Fruit fly (Drosophila melanogaster) whole organism, prepupa: ENCODE data around the gene CG2260.

Experiments used
- Blimp-1 ChIP-seq: fragments of 200-800 bp; sonication (Bioruptor generic); optimal IDR thresholded peaks from 3 replicates; lab custom pipeline; 2017; ENCODE audit warnings: missing biosample characterization, missing genetic modification characterization, mild to moderate bottlenecking, moderate library complexity, missing genetic modification reagents
- CG10631 ChIP-seq: fragments of 200-800 bp; sonication (Bioruptor generic); optimal IDR thresholded peaks from 2 replicates; lab custom pipeline; 2016; ENCODE audit warnings: missing biosample characterization, missing genetic modification characterization
- CG10669 ChIP-seq: fragments of 200-800 bp; sonication (Bioruptor generic); optimal IDR thresholded peaks from 3 replicates; lab custom pipeline; 2018; ENCODE audit warnings: missing biosample characterization, mild to moderate bottlenecking, missing genetic modification characterization, moderate library complexity
- CG11902 ChIP-seq: fragments of 200-800 bp; sonication (Bioruptor generic); optimal IDR thresholded peaks from 3 replicates; lab custom pipeline; 2016; ENCODE audit warnings: missing biosample characterization, missing genetic modification characterization
- CG15336 ChIP-seq: fragments of 200-800 bp; sonication (Bioruptor generic); IDR thresholded peaks from 2 replicates; pipeline ENCODE4 v1.3.6; 2022; ENCODE audit warnings: missing biosample characterization, missing genetic modification characterization
- CG1621 ChIP-seq: fragments of 200-800 bp; sonication (Bioruptor generic); optimal IDR thresholded peaks from 3 replicates; lab custom pipeline; 2018; ENCODE audit warnings: missing biosample characterization, mild to moderate bottlenecking, missing genetic modification characterization
- CG16779 ChIP-seq: fragments of 200-800 bp; sonication (Bioruptor generic); optimal IDR thresholded peaks from 3 replicates; lab custom pipeline; 2017; ENCODE audit warnings: missing biosample characterization, mild to moderate bottlenecking, missing genetic modification characterization
- CG31627 ChIP-seq: fragments of 200-800 bp; sonication (Bioruptor generic); optimal IDR thresholded peaks from 3 replicates; lab custom pipeline; 2016; ENCODE audit warnings: missing biosample characterization, missing genetic modification characterization
- CG32006 ChIP-seq: fragments of 200-800 bp; sonication (Bioruptor generic); optimal IDR thresholded peaks from 3 replicates; lab custom pipeline; 2017; ENCODE audit warnings: missing biosample characterization, mild to moderate bottlenecking, missing genetic modification characterization
- CG4318 ChIP-seq: fragments of 200-800 bp; sonication (Bioruptor generic); optimal IDR thresholded peaks from 3 replicates; lab custom pipeline; 2017; ENCODE audit warnings: missing biosample characterization, mild to moderate bottlenecking, missing genetic modification characterization
- CG6163 ChIP-seq: fragments of 200-800 bp; sonication (Bioruptor generic); IDR thresholded peaks from 3 replicates; pipeline ENCODE4 v1.3.6; 2022; ENCODE audit warnings: missing biosample characterization, missing genetic modification characterization
- CG6808 ChIP-seq: fragments of 200-800 bp; sonication (Bioruptor generic); optimal IDR thresholded peaks from 3 replicates; lab custom pipeline; 2017; ENCODE audit warnings: missing biosample characterization, missing genetic modification characterization, mild to moderate bottlenecking, moderate library complexity, missing genetic modification reagents
- CG6854 ChIP-seq: fragments of 200-800 bp; sonication (Bioruptor generic); optimal IDR thresholded peaks from 2 replicates; lab custom pipeline; 2017; ENCODE audit warnings: missing biosample characterization, mild to moderate bottlenecking, missing genetic modification characterization
- CG8119 ChIP-seq: fragments of 200-800 bp; sonication (Bioruptor generic); IDR thresholded peaks from 3 replicates; pipeline ENCODE4 v1.3.6; 2022; ENCODE audit warnings: missing biosample characterization, missing genetic modification characterization
- CG8632 ChIP-seq: fragments of 200-800 bp; sonication (Bioruptor generic); optimal IDR thresholded peaks from 3 replicates; lab custom pipeline; 2016; ENCODE audit warnings: missing biosample characterization, missing genetic modification characterization
- Eip75B ChIP-seq: fragments of 200-800 bp; sonication (Bioruptor generic); optimal IDR thresholded peaks from 3 replicates; lab custom pipeline; 2016; ENCODE audit warnings: missing biosample characterization, missing genetic modification characterization
- Ets21C ChIP-seq: fragments of 200-800 bp; sonication (Bioruptor generic); optimal IDR thresholded peaks from 3 replicates; lab custom pipeline; 2016; ENCODE audit warnings: missing biosample characterization, missing genetic modification characterization
- Gug ChIP-seq: fragments of 200-800 bp; sonication (Bioruptor generic); IDR thresholded peaks from 2 replicates; pipeline ENCODE4 v1.3.6; 2022; ENCODE audit warnings: missing biosample characterization, missing genetic modification characterization
- Hr39 ChIP-seq: fragments of 200-800 bp; sonication (Bioruptor generic); optimal IDR thresholded peaks from 2 replicates; lab custom pipeline; 2016; ENCODE audit warnings: missing biosample characterization, missing genetic modification characterization
- Hr4 ChIP-seq: fragments of 200-800 bp; sonication (Bioruptor generic); optimal IDR thresholded peaks from 3 replicates; lab custom pipeline; 2016; ENCODE audit warnings: missing biosample characterization, missing genetic modification characterization
- Lpt ChIP-seq: fragments of 200-800 bp; sonication (Bioruptor generic); optimal IDR thresholded peaks from 3 replicates; lab custom pipeline; 2016; ENCODE audit warnings: missing biosample characterization, missing genetic modification characterization
- Met ChIP-seq: fragments of 200-800 bp; sonication (Bioruptor generic); optimal IDR thresholded peaks from 3 replicates; lab custom pipeline; 2016; ENCODE audit warnings: missing biosample characterization, missing genetic modification characterization
- OdsH ChIP-seq: fragments of 200-800 bp; sonication (Bioruptor generic); optimal IDR thresholded peaks from 3 replicates; lab custom pipeline; 2016; ENCODE audit warnings: missing biosample characterization, missing genetic modification characterization
- Smox ChIP-seq: fragments of 200-800 bp; sonication (Bioruptor generic); optimal IDR thresholded peaks from 3 replicates; lab custom pipeline; 2016; ENCODE audit warnings: missing biosample characterization, missing genetic modification characterization
- Sox14 ChIP-seq: fragments of 200-800 bp; sonication (Bioruptor generic); optimal IDR thresholded peaks from 3 replicates; lab custom pipeline; 2016; ENCODE audit warnings: missing biosample characterization, missing genetic modification characterization
- Sox15 ChIP-seq: fragments of 200-800 bp; sonication (Bioruptor generic); optimal IDR thresholded peaks from 3 replicates; lab custom pipeline; 2016; ENCODE audit warnings: missing biosample characterization, missing genetic modification characterization
- achi ChIP-seq: fragments of 200-800 bp; sonication (Bioruptor generic); optimal IDR thresholded peaks from 3 replicates; lab custom pipeline; 2016; ENCODE audit warnings: missing biosample characterization, missing genetic modification characterization
- acj6 ChIP-seq: fragments of 200-800 bp; sonication (Bioruptor generic); optimal IDR thresholded peaks from 3 replicates; lab custom pipeline; 2016; ENCODE audit warnings: missing biosample characterization, missing genetic modification characterization
- cyc ChIP-seq: fragments of 200-800 bp; sonication (Bioruptor generic); optimal IDR thresholded peaks from 3 replicates; lab custom pipeline; 2016; ENCODE audit warnings: missing biosample characterization, missing genetic modification characterization
- dac ChIP-seq: fragments of 200-800 bp; sonication (Bioruptor generic); optimal IDR thresholded peaks from 2 replicates; lab custom pipeline; 2017; ENCODE audit warnings: missing biosample characterization, mild to moderate bottlenecking, missing genetic modification characterization
- dsx ChIP-seq: fragments of 200-800 bp; optimal IDR thresholded peaks from 3 replicates; lab custom pipeline; 2019; ENCODE audit warnings: missing biosample characterization, mild to moderate bottlenecking, missing genetic modification characterization, moderate library complexity; ENCODE audit not compliant: poor library complexity, severe bottlenecking
- eg ChIP-seq: fragments of 200-800 bp; sonication (Bioruptor generic); IDR thresholded peaks from 3 replicates; pipeline ENCODE4 v1.3.6; 2022; ENCODE audit warnings: missing biosample characterization, missing genetic modification characterization
- fd59A ChIP-seq: fragments of 200-800 bp; sonication (Bioruptor generic); optimal IDR thresholded peaks from 2 replicates; lab custom pipeline; 2017; ENCODE audit warnings: missing biosample characterization, mild to moderate bottlenecking, missing genetic modification characterization, missing genetic modification reagents
- fd85E ChIP-seq: fragments of 200-800 bp; sonication (Bioruptor generic); optimal IDR thresholded peaks from 3 replicates; lab custom pipeline; 2016; ENCODE audit warnings: missing biosample characterization, missing genetic modification characterization
- lz ChIP-seq: fragments of 200-800 bp; sonication (Bioruptor generic); optimal IDR thresholded peaks from 3 replicates; lab custom pipeline; 2016; ENCODE audit warnings: missing biosample characterization, missing genetic modification characterization
- net ChIP-seq: fragments of 200-800 bp; sonication (Bioruptor generic); optimal IDR thresholded peaks from 3 replicates; lab custom pipeline; 2016; ENCODE audit warnings: missing biosample characterization, missing genetic modification characterization
- salr ChIP-seq, 2 experiments: fragments of 200-800 bp; sonication (Bioruptor generic); optimal IDR thresholded peaks; 3 replicates each; lab custom pipeline; 2016 to 2018; ENCODE audit warnings: missing biosample characterization in 2 of 2, missing genetic modification characterization in 2 of 2, mild to moderate bottlenecking in 1 of 2
- svp ChIP-seq: fragments of 200-800 bp; sonication (Bioruptor generic); peaks from one replicate; lab custom pipeline; 2016; ENCODE audit warnings: missing biosample characterization, missing genetic modification characterization
- topi ChIP-seq: fragments of 200-800 bp; sonication (Bioruptor generic); optimal IDR thresholded peaks from 3 replicates; lab custom pipeline; 2016; ENCODE audit warnings: missing biosample characterization, missing genetic modification characterization
- vri ChIP-seq: fragments of 200-800 bp; sonication (Bioruptor generic); optimal IDR thresholded peaks from 3 replicates; lab custom pipeline; 2016; ENCODE audit warnings: missing biosample characterization, mild to moderate bottlenecking, missing genetic modification characterization

The CG2260 gene

dm6 chrX:8141353-8142066 is 20.6 kb upstream of the CG2260 start (continued):
- TF ChIP-seq Sox15 (GFP tag; lab: Kevin White, UChicago) = no peak
- TF ChIP-seq OdsH = no peak
- peak; percentile 38 for TF ChIP-seq CG6854 (GFP tag; lab: Kevin White, UChicago)
- no peak for TF ChIP-seq Ets21C
- TF ChIP-seq acj6 (GFP tag; lab: Kevin White, UChicago) = no peak
- no peak for TF ChIP-seq Lpt
- TF ChIP-seq CG11902 (GFP tag; lab: Kevin White, UChicago) = no peak
- TF ChIP-seq CG4318 (GFP tag; lab: Kevin White, UChicago) = no peak
- peak in 1 of 2 experiments; percentile 9 for TF ChIP-seq salr (GFP tag; optimal IDR thresholded peaks at IDR 0.05; lab: Kevin White, UChicago)
- TF ChIP-seq Blimp-1 (GFP tag; lab: Kevin White, UChicago) = no peak
- TF ChIP-seq vri = peak; percentile 54
- TF ChIP-seq Met (GFP tag; lab: Kevin White, UChicago) = peak; percentile 24
- no peak for TF ChIP-seq dac (GFP tag; lab: Kevin White, UChicago)
- no peak for TF ChIP-seq achi (GFP tag; lab: Kevin White, UChicago)
- no peak for TF ChIP-seq fd85E (GFP tag; lab: Kevin White, UChicago)
- TF ChIP-seq CG10669 (GFP tag; lab: Kevin White, UChicago) = no peak
- no peak for TF ChIP-seq CG16779 (tag; lab: Kevin White, UChicago)
- TF ChIP-seq CG31627 = no peak
- peak; percentile 12 for TF ChIP-seq CG32006 (GFP tag; lab: Kevin White, UChicago)
- TF ChIP-seq CG8119 (GFP tag; lab: Robert Waterston, UW) = 0 out of 3 replicates have a peak, but pooled peaks have one; percentile 41
- TF ChIP-seq svp (GFP tag; lab: Kevin White, UChicago) = peak; percentile 83
- TF ChIP-seq lz (GFP tag; lab: Kevin White, UChicago) = no peak

dm6 chrX:8140707-8141106 is 19.8 kb upstream of the CG2260 start:
- TF ChIP-seq CG6808 (GFP tag; lab: Kevin White, UChicago) = no peak
- no peak for TF ChIP-seq CG8632 (GFP tag; lab: Kevin White, UChicago)
- no peak for TF ChIP-seq OdsH
- no peak for TF ChIP-seq CG6163 (GFP tag; lab: Robert Waterston, UW)
- no peak for TF ChIP-seq Eip75B
- no peak for TF ChIP-seq Sox15 (GFP tag; lab: Kevin White, UChicago)
- TF ChIP-seq achi (GFP tag; lab: Kevin White, UChicago) = no peak
- no peak for TF ChIP-seq Hr4 (GFP tag; lab: Kevin White, UChicago)
- no peak for TF ChIP-seq fd59A (GFP tag; lab: Kevin White, UChicago)
- no peak for TF ChIP-seq net
- TF ChIP-seq Gug (GFP tag; lab: Robert Waterston, UW) = no peak
- TF ChIP-seq Hr39 (GFP tag; lab: Kevin White, UChicago) = no peak
- no peak for TF ChIP-seq cyc (GFP tag; lab: Kevin White, UChicago)

dm6 chrX:8137285-8137684 is 16.3 kb upstream of the CG2260 start:
- TF ChIP-seq Sox14 (GFP tag; lab: Kevin White, UChicago) (no peak), CG1621 (tag; lab: Kevin White, UChicago) (no peak), CG15336 (no peak), OdsH (no peak), Lpt (no peak), dsx (GFP tag; lab: Kevin White, UChicago) (no peak), eg (GFP tag; lab: Robert Waterston, UW) (no peak), CG6808 (GFP tag; lab: Kevin White, UChicago) (no peak), dac (GFP tag; lab: Kevin White, UChicago) (no peak), CG6854 (GFP tag; lab: Kevin White, UChicago) (no peak), CG10631 (no peak), Smox (GFP tag; lab: Kevin White, UChicago) (no peak), CG6163 (GFP tag; lab: Robert Waterston, UW) (no peak), topi (GFP tag; lab: Kevin White, UChicago) (no peak), lz (GFP tag; lab: Kevin White, UChicago) (no peak)
